Worm (Caenorhabditis elegans) whole organism, L4 larva: ENCODE measurements around the gene inpp-1.

Source experiments
- aha-1 ChIP-seq: fragments of 150-350 bp; peaks from one replicate; lab custom pipeline; 2014; ENCODE audit warnings: missing biosample characterization, missing genetic modification characterization
- ama-1 ChIP-seq: fragments of 150-350 bp; optimal IDR thresholded peaks from 2 replicates; lab custom pipeline; 2014; ENCODE audit warnings: inconsistent platforms, mixed read lengths
- ceh-82 ChIP-seq: sonication (generic microtip); optimal IDR thresholded peaks from 2 replicates; lab custom pipeline; 2017; ENCODE audit warnings: missing biosample characterization, missing genetic modification characterization
- daf-12 ChIP-seq: fragments of 150-350 bp; optimal IDR thresholded peaks from 2 replicates; lab custom pipeline; 2014; ENCODE audit warnings: missing biosample characterization, missing genetic modification reagents, missing genetic modification characterization
- dmd-9 ChIP-seq: fragments of 200-800 bp; sonication (Bioruptor generic); IDR thresholded peaks from 2 replicates; pipeline ENCODE4 v1.3.6; 2022; ENCODE audit warnings: missing genetic modification reagents, missing genetic modification characterization, missing compliant biosample characterization
- fos-1 ChIP-seq: fragments of 150-350 bp; optimal IDR thresholded peaks from 2 replicates; lab custom pipeline; 2014; ENCODE audit warnings: missing biosample characterization, missing genetic modification characterization
- hif-1 ChIP-seq, 2 experiments: sonication (generic microtip); optimal IDR thresholded peaks; 2 replicates each; lab custom pipeline; 2016 to 2017; ENCODE audit warnings: missing compliant biosample characterization in 2 of 2, missing genetic modification characterization in 2 of 2, missing genetic modification reagents in 2 of 2, missing genotype in 2 of 2, mild to moderate bottlenecking in 1 of 2
- lir-3 ChIP-seq: sonication (generic microtip); optimal IDR thresholded peaks from 2 replicates; lab custom pipeline; 2016; ENCODE audit warnings: mild to moderate bottlenecking, missing genetic modification characterization, missing compliant biosample characterization
- lsy-2 ChIP-seq, 2 experiments: fragments of 150-350 bp in 1 of 2; sonication (generic microtip) in 1 of 2; optimal IDR thresholded peaks; 2 replicates each; lab custom pipeline; 2014 to 2017; ENCODE audit warnings: missing biosample characterization in 2 of 2, missing genetic modification characterization in 2 of 2
- mxl-3 ChIP-seq: fragments of 200-800 bp; sonication (Bioruptor generic); optimal IDR thresholded peaks from 2 replicates; lab custom pipeline; 2018; ENCODE audit warnings: mild to moderate bottlenecking, missing genetic modification characterization, missing compliant biosample characterization
- nhr-237 ChIP-seq: sonication (generic microtip); optimal IDR thresholded peaks from 2 replicates; lab custom pipeline; 2017; ENCODE audit warnings: missing biosample characterization, missing genetic modification characterization
- nhr-28 ChIP-seq: fragments of 150-350 bp; optimal IDR thresholded peaks from 2 replicates; lab custom pipeline; 2014; ENCODE audit warnings: missing biosample characterization, missing genetic modification characterization
- unc-39 ChIP-seq: sonication (generic microtip); optimal IDR thresholded peaks from 2 replicates; lab custom pipeline; 2017; ENCODE audit warnings: missing biosample characterization, missing genetic modification characterization
- ztf-11 ChIP-seq: fragments of 150-350 bp; optimal IDR thresholded peaks from 2 replicates; lab custom pipeline; 2014; ENCODE audit warnings: missing biosample characterization, missing genetic modification characterization

DNA sequence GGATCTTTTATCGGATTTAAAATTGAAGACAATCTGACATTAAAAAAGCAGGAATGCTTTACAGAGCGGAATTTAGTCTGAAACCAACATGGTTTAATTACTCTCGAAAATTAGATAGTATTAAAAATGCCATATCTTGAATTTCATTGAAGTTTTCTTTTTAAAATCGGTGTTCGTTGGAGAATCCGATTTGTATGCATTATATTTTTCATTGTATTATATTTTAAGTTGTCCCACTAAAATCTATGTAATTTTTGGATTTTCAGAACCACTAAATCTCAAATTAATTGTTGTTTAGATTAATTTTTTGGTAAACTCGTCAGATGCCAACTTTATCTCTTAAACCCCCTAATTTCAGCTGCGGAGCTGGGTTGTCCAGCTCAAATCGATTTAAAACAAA lies 4.9 kb upstream of the inpp-1 start:
- peak; percentile 38 for TF ChIP-seq nhr-237 (tag; lab: Kevin White, UChicago)
- TF ChIP-seq daf-12 (tag; lab: Kevin White, UChicago): no peak
- TF ChIP-seq ama-1 (lab: Kevin White, UChicago): no peak
- no peak for TF ChIP-seq ceh-82
- TF ChIP-seq lir-3 (tag; lab: Kevin White, UChicago): no peak
- no peak for TF ChIP-seq fos-1 (tag; lab: Kevin White, UChicago)
- TF ChIP-seq aha-1 (tag; lab: Kevin White, UChicago): no peak
- TF ChIP-seq lsy-2 (tag; optimal IDR thresholded peaks at IDR 0.05; lab: Kevin White, UChicago): peak in 1 of 2 experiments; percentile 26
- no peak for TF ChIP-seq unc-39 (tag; lab: Kevin White, UChicago)
- no peak for TF ChIP-seq dmd-9 (GFP tag; lab: Robert Waterston, UW)
- no peak for TF ChIP-seq hif-1 (tag; optimal IDR thresholded peaks at IDR 0.05; lab: Kevin White, UChicago)
- TF ChIP-seq mxl-3 (GFP tag; lab: Kevin White, UChicago): no peak
- TF ChIP-seq nhr-28 (tag; lab: Kevin White, UChicago): no peak
- TF ChIP-seq ztf-11 (tag; lab: Kevin White, UChicago): no peak
